Worm (Caenorhabditis elegans) whole organism, L4/young adult: ENCODE results near the gene W07G4.2.

ENCODE experiments used
- dao-5 ChIP-seq: sonication (generic microtip); optimal IDR thresholded peaks from 2 replicates; lab custom pipeline; 2016; ENCODE audit warnings: missing genotype, missing genetic modification characterization, moderate library complexity, missing compliant biosample characterization
- him-1 ChIP-seq: sonication (generic microtip); optimal IDR thresholded peaks from 2 replicates; lab custom pipeline; 2016; ENCODE audit warnings: missing genotype, missing genetic modification reagents, missing genetic modification characterization, missing compliant biosample characterization

- TF ChIP-seq dao-5 (tag; lab: Kevin White, UChicago) (no peak), him-1 (tag; lab: Kevin White, UChicago) (no peak)
Measured at ce11 chrV:13025283-13025682, 11.1 kb downstream of the W07G4.2 start.
